Fruit fly (Drosophila melanogaster) whole organism, embryonic: ENCODE results near the gene Arp3.

Experiments used
- CG10209 ChIP-seq: fragments of 200-800 bp; sonication (Bioruptor generic); optimal IDR thresholded peaks from 3 replicates; lab custom pipeline; 2017; ENCODE audit warnings: missing biosample characterization, mild to moderate bottlenecking, missing genetic modification characterization, missing genetic modification reagents
- CG10321 ChIP-seq: fragments of 200-800 bp; sonication (Bioruptor generic); IDR thresholded peaks from 2 replicates; pipeline ENCODE4 v1.3.6; 2022; ENCODE audit warnings: missing biosample characterization, missing genetic modification characterization
- CG10979 ChIP-seq: fragments of 200-800 bp; sonication (Bioruptor generic); optimal IDR thresholded peaks from 2 replicates; lab custom pipeline; 2018; ENCODE audit warnings: missing biosample characterization, mild to moderate bottlenecking, missing genetic modification characterization, moderate library complexity
- CG11085 ChIP-seq: fragments of 200-800 bp; sonication (Bioruptor generic); IDR thresholded peaks from 2 replicates; pipeline ENCODE4 v1.3.6; 2022; ENCODE audit warnings: missing biosample characterization, missing genetic modification characterization
- CG11247 ChIP-seq: fragments of 200-800 bp; sonication (Bioruptor generic); IDR thresholded peaks from 2 replicates; pipeline ENCODE4 v1.3.6; 2022; ENCODE audit warnings: missing biosample characterization, missing genetic modification characterization
- CG12744 ChIP-seq: fragments of 200-800 bp; sonication (Bioruptor generic); optimal IDR thresholded peaks from 2 replicates; lab custom pipeline; 2016; ENCODE audit warnings: missing biosample characterization, missing genetic modification characterization
- CG13624 ChIP-seq: fragments of 200-800 bp; sonication (Bioruptor generic); optimal IDR thresholded peaks from 2 replicates; lab custom pipeline; 2016; ENCODE audit warnings: missing biosample characterization, missing genetic modification characterization
- CG13894 ChIP-seq: fragments of 200-800 bp; sonication (Bioruptor generic); optimal IDR thresholded peaks from 3 replicates; lab custom pipeline; 2018; ENCODE audit warnings: missing biosample characterization, mild to moderate bottlenecking, missing genetic modification characterization, moderate library complexity
- CG1602 ChIP-seq: fragments of 200-800 bp; sonication (Bioruptor generic); optimal IDR thresholded peaks from 3 replicates; lab custom pipeline; 2016; ENCODE audit warnings: missing biosample characterization, missing genetic modification characterization
- CG1647 ChIP-seq: fragments of 200-800 bp; sonication (Bioruptor generic); optimal IDR thresholded peaks from 3 replicates; lab custom pipeline; 2016; ENCODE audit warnings: missing biosample characterization, missing genetic modification characterization
- CG17186 ChIP-seq: fragments of 200-800 bp; sonication (Bioruptor generic); optimal IDR thresholded peaks from 3 replicates; lab custom pipeline; 2017; ENCODE audit warnings: missing biosample characterization, missing genetic modification reagents, missing genetic modification characterization
- CG17361 ChIP-seq: fragments of 200-800 bp; sonication (Bioruptor generic); IDR thresholded peaks from 3 replicates; pipeline ENCODE4 v1.3.6; 2022; ENCODE audit warnings: missing biosample characterization, missing genetic modification characterization
- CG32772 ChIP-seq: fragments of 200-800 bp; sonication (Bioruptor generic); IDR thresholded peaks from 2 replicates; pipeline ENCODE4 v1.3.6; 2022; ENCODE audit warnings: missing biosample characterization, missing genetic modification characterization
- CG3407 ChIP-seq: fragments of 200-800 bp; sonication (Bioruptor generic); optimal IDR thresholded peaks from 2 replicates; lab custom pipeline; 2018; ENCODE audit warnings: missing biosample characterization, mild to moderate bottlenecking, missing genetic modification characterization
- CG3838 ChIP-seq: fragments of 200-800 bp; sonication (Bioruptor generic); optimal IDR thresholded peaks from 3 replicates; lab custom pipeline; 2016; ENCODE audit warnings: missing biosample characterization, missing genetic modification characterization
- CG4328 ChIP-seq: fragments of 200-800 bp; sonication (Bioruptor generic); optimal IDR thresholded peaks from 3 replicates; lab custom pipeline; 2017; ENCODE audit warnings: missing biosample characterization, missing genetic modification reagents, missing genetic modification characterization
- CG5245 ChIP-seq: fragments of 200-800 bp; sonication (Bioruptor generic); optimal IDR thresholded peaks from 3 replicates; lab custom pipeline; 2016; ENCODE audit warnings: missing biosample characterization, missing genetic modification characterization
- CG7556 ChIP-seq: fragments of 200-800 bp; sonication (Bioruptor generic); optimal IDR thresholded peaks from 2 replicates; lab custom pipeline; 2017; ENCODE audit warnings: missing biosample characterization, mild to moderate bottlenecking, missing genetic modification characterization
- CG7963 ChIP-seq: fragments of 200-800 bp; sonication (Bioruptor generic); IDR thresholded peaks from 3 replicates; pipeline ENCODE4 v1.3.6; 2022; ENCODE audit warnings: missing biosample characterization, missing genetic modification characterization; ENCODE audit not compliant: partially characterized antibody
- CG8478 ChIP-seq: fragments of >200 bp; optimal IDR thresholded peaks from 2 replicates; lab custom pipeline; 2018
- CG8944 ChIP-seq: fragments of 200-800 bp; sonication (Bioruptor generic); optimal IDR thresholded peaks from 3 replicates; lab custom pipeline; 2016; ENCODE audit warnings: missing biosample characterization, missing genetic modification characterization
- CG9932 ChIP-seq: fragments of 200-800 bp; sonication (Bioruptor generic); IDR thresholded peaks from 2 replicates; pipeline ENCODE4 v1.3.6; 2022; ENCODE audit warnings: missing biosample characterization, missing genetic modification characterization
- CHES-1-like ChIP-seq: fragments of 200-800 bp; sonication (Bioruptor generic); optimal IDR thresholded peaks from 2 replicates; lab custom pipeline; 2016; ENCODE audit warnings: missing biosample characterization, missing genetic modification characterization
- CrebB ChIP-seq: fragments of 200-800 bp; sonication (Bioruptor generic); optimal IDR thresholded peaks from 3 replicates; lab custom pipeline; 2018; ENCODE audit warnings: missing biosample characterization, mild to moderate bottlenecking, missing genetic modification characterization
- D19A ChIP-seq: fragments of 200-800 bp; optimal IDR thresholded peaks from 3 replicates; lab custom pipeline; 2019; ENCODE audit warnings: missing biosample characterization, mild to moderate bottlenecking, missing genetic modification characterization, moderate library complexity
- Dip2 ChIP-seq: fragments of 200-800 bp; sonication (Bioruptor generic); IDR thresholded peaks from 2 replicates; pipeline ENCODE4 v1.3.6; 2022; ENCODE audit warnings: missing biosample characterization, missing genetic modification characterization
- Eip74EF ChIP-seq, 2 experiments: fragments of 200-800 bp in 1 of 2; fragments of >200 bp in 1 of 2; sonication (Bioruptor generic) in 1 of 2; optimal IDR thresholded peaks; 2 replicates each; lab custom pipeline; 2017 to 2019; ENCODE audit warnings: missing biosample characterization in 2 of 2, missing genetic modification characterization in 2 of 2, mild to moderate bottlenecking in 1 of 2, moderate library complexity in 1 of 2
- Fer2 ChIP-seq: fragments of 200-800 bp; sonication (Bioruptor generic); optimal IDR thresholded peaks from 2 replicates; lab custom pipeline; 2018; ENCODE audit warnings: missing biosample characterization, mild to moderate bottlenecking, missing genetic modification characterization, moderate library complexity
- Hey ChIP-seq: fragments of 200-800 bp; sonication (Bioruptor generic); optimal IDR thresholded peaks from 3 replicates; lab custom pipeline; 2018; ENCODE audit warnings: missing biosample characterization, mild to moderate bottlenecking, missing genetic modification characterization
- MBD-R2 ChIP-seq: fragments of 200-800 bp; sonication (Bioruptor generic); IDR thresholded peaks from 2 replicates; pipeline ENCODE4 v1.3.6; 2022; ENCODE audit warnings: missing biosample characterization, missing genetic modification characterization
- Meics ChIP-seq: fragments of 200-800 bp; sonication (Bioruptor generic); optimal IDR thresholded peaks from 2 replicates; lab custom pipeline; 2017; ENCODE audit warnings: missing biosample characterization, mild to moderate bottlenecking, missing genetic modification characterization
- NC2β ChIP-seq: fragments of 200-800 bp; sonication (Bioruptor generic); optimal IDR thresholded peaks from 2 replicates; lab custom pipeline; 2016; ENCODE audit warnings: missing biosample characterization, missing genetic modification characterization
- Nf-YA ChIP-seq: fragments of 200-800 bp; sonication (Bioruptor generic); IDR thresholded peaks from 2 replicates; pipeline ENCODE4 v1.3.6; 2022; ENCODE audit warnings: missing biosample characterization, missing genetic modification characterization
- Opbp ChIP-seq: fragments of 200-800 bp; sonication (Bioruptor generic); IDR thresholded peaks from 3 replicates; pipeline ENCODE4 v1.3.6; 2022; ENCODE audit warnings: missing biosample characterization, missing genetic modification characterization; ENCODE audit not compliant: partially characterized antibody
- PHDP ChIP-seq: fragments of 200-800 bp; sonication (Bioruptor generic); optimal IDR thresholded peaks from 3 replicates; lab custom pipeline; 2018; ENCODE audit warnings: missing biosample characterization, mild to moderate bottlenecking, missing genetic modification characterization, moderate library complexity
- Sin3A ChIP-seq: fragments of >200 bp; optimal IDR thresholded peaks from 2 replicates; lab custom pipeline; 2018
- Spps ChIP-seq: fragments of 200-800 bp; sonication (Bioruptor generic); optimal IDR thresholded peaks from 2 replicates; lab custom pipeline; 2018; ENCODE audit warnings: missing biosample characterization, mild to moderate bottlenecking, missing genetic modification characterization
- Stat92E ChIP-seq, 3 experiments: fragments of >200 bp in 2 of 3; fragments of 200-800 bp in 1 of 3; sonication (Bioruptor generic) in 1 of 3; optimal IDR thresholded peaks; 2 replicates each; lab custom pipeline; 2017 to 2019; ENCODE audit warnings: missing biosample characterization in 3 of 3, missing genetic modification characterization in 3 of 3, mild to moderate bottlenecking in 1 of 3, moderate library complexity in 1 of 3
- Usf ChIP-seq: fragments of 200-800 bp; sonication (Bioruptor generic); optimal IDR thresholded peaks from 2 replicates; lab custom pipeline; 2017; ENCODE audit warnings: missing genotype, missing biosample characterization, missing genetic modification characterization
- al ChIP-seq: fragments of 200-800 bp; sonication (Bioruptor generic); IDR thresholded peaks from 2 replicates; pipeline ENCODE4 v1.3.6; 2022; ENCODE audit warnings: missing biosample characterization, missing genetic modification characterization
- ci ChIP-seq: fragments of 200-800 bp; sonication (Bioruptor generic); IDR thresholded peaks from 3 replicates; pipeline ENCODE4 v1.3.6; 2022; ENCODE audit warnings: missing biosample characterization, missing genetic modification characterization
- ewg ChIP-seq: fragments of 200-800 bp; sonication (Bioruptor generic); optimal IDR thresholded peaks from 3 replicates; lab custom pipeline; 2017; ENCODE audit warnings: mild to moderate bottlenecking, missing biosample characterization, missing genetic modification reagents, missing genetic modification characterization
- hb ChIP-seq: fragments of 200-800 bp; sonication (Bioruptor generic); IDR thresholded peaks from 3 replicates; pipeline ENCODE4 v1.3.6; 2022; ENCODE audit warnings: missing biosample characterization, missing genetic modification characterization; ENCODE audit not compliant: partially characterized antibody
- lbe ChIP-seq: fragments of 200-800 bp; sonication (Bioruptor generic); optimal IDR thresholded peaks from 2 replicates; lab custom pipeline; 2016; ENCODE audit warnings: missing biosample characterization, mild to moderate bottlenecking, missing genetic modification characterization
- run ChIP-seq: fragments of 200-800 bp; sonication (Bioruptor generic); optimal IDR thresholded peaks from 3 replicates; lab custom pipeline; 2018; ENCODE audit warnings: missing biosample characterization, mild to moderate bottlenecking, missing genetic modification characterization
- schlank ChIP-seq: fragments of 200-800 bp; sonication (Bioruptor generic); optimal IDR thresholded peaks from 2 replicates; lab custom pipeline; 2018; ENCODE audit warnings: missing biosample characterization, mild to moderate bottlenecking, missing genetic modification characterization
- seq ChIP-seq: fragments of 200-800 bp; sonication (Bioruptor generic); IDR thresholded peaks from 2 replicates; pipeline ENCODE4 v1.3.6; 2022; ENCODE audit warnings: missing biosample characterization, missing genetic modification characterization
- tin ChIP-seq: fragments of 200-800 bp; sonication (Bioruptor generic); optimal IDR thresholded peaks from 3 replicates; lab custom pipeline; 2016; ENCODE audit warnings: missing biosample characterization, missing genetic modification characterization
- yki ChIP-seq: fragments of >200 bp; optimal IDR thresholded peaks from 3 replicates; lab custom pipeline; 2018
- zen2 ChIP-seq: fragments of 200-800 bp; sonication (Bioruptor generic); IDR thresholded peaks from 3 replicates; pipeline ENCODE4 v1.3.6; 2022; ENCODE audit warnings: missing biosample characterization, missing genetic modification characterization; ENCODE audit not compliant: partially characterized antibody

The Arp3 gene

dm6 chr3L:8153206-8153996, 37.7 kb upstream of the Arp3 start (continued):
- no peak for TF ChIP-seq CG12744
- 0 out of 2 replicates have a peak, but pooled peaks have one; percentile 14 for TF ChIP-seq CG11085 (GFP tag; lab: Robert Waterston, UW)
- no peak for TF ChIP-seq CG10321
- TF ChIP-seq CG5245, result peak; percentile 46
- peak; percentile 71 for TF ChIP-seq seq (GFP tag; lab: Robert Waterston, UW)
- peak; percentile 91 for TF ChIP-seq ci
- TF ChIP-seq CG17186 (GFP tag; lab: Kevin White, UChicago), result no peak
- no peak for TF ChIP-seq Dip2
- peak; percentile 43 for TF ChIP-seq ewg (GFP tag; lab: Kevin White, UChicago)
- no peak for TF ChIP-seq Hey (tag; lab: Kevin White, UChicago)
- TF ChIP-seq Meics (GFP tag; lab: Kevin White, UChicago), result peak; percentile 41
- TF ChIP-seq Eip74EF (GFP tag; optimal IDR thresholded peaks at IDR 0.05; lab: Kevin White, UChicago), result peak in 1 of 2 experiments; percentile 40
- peak; percentile 58 for TF ChIP-seq tin (GFP tag; lab: Kevin White, UChicago)
- no peak for TF ChIP-seq CG3407 (GFP tag; lab: Kevin White, UChicago)
- no peak for TF ChIP-seq CG3838
- TF ChIP-seq CG8478, result no peak
- TF ChIP-seq CG1602 (GFP tag; lab: Kevin White, UChicago), result peak; percentile 41
- no peak for TF ChIP-seq Sin3A (lab: Kevin White, UChicago)
- peak; percentile 30; the same call in 1 of the 2 replicates for TF ChIP-seq CG9932 (GFP tag; lab: Robert Waterston, UW)
- peak; percentile 57 for TF ChIP-seq CG32772 (GFP tag; lab: Robert Waterston, UW)
- no peak for TF ChIP-seq yki (lab: Kevin White, UChicago)
- TF ChIP-seq zen2, result no peak
- TF ChIP-seq CG13624 (GFP tag; lab: Kevin White, UChicago), result no peak
- TF ChIP-seq hb, result no peak
- no peak for TF ChIP-seq Spps (tag; lab: Kevin White, UChicago)
- TF ChIP-seq PHDP (tag; lab: Kevin White, UChicago), result peak; percentile 49
- TF ChIP-seq Opbp (GFP tag; lab: Robert Waterston, UW), result no peak
- TF ChIP-seq NC2β (GFP tag; lab: Kevin White, UChicago), result peak; percentile 10
- TF ChIP-seq schlank (tag; lab: Kevin White, UChicago), result no peak
- TF ChIP-seq CG10979 (tag; lab: Kevin White, UChicago), result peak; percentile 61
- TF ChIP-seq CHES-1-like (GFP tag; lab: Kevin White, UChicago), result no peak
- peak; percentile 42 for TF ChIP-seq CG8944 (GFP tag; lab: Kevin White, UChicago)
- no peak for TF ChIP-seq Fer2 (tag; lab: Kevin White, UChicago)
- no peak for TF ChIP-seq CrebB
- no peak for TF ChIP-seq CG7963 (GFP tag; lab: Robert Waterston, UW)
- TF ChIP-seq Usf, result no peak
- no peak for TF ChIP-seq CG13894 (tag; lab: Kevin White, UChicago)
- TF ChIP-seq CG7556 (GFP tag; lab: Kevin White, UChicago), result no peak
- no peak for TF ChIP-seq al (GFP tag; lab: Robert Waterston, UW)
- TF ChIP-seq CG4328 (GFP tag; lab: Kevin White, UChicago), result peak; percentile 18
- no peak for TF ChIP-seq Nf-YA
- TF ChIP-seq Stat92E (GFP tag; optimal IDR thresholded peaks at IDR 0.05; lab: Kevin White, UChicago), result no peak
- no peak for TF ChIP-seq MBD-R2 (GFP tag; lab: Robert Waterston, UW)
- TF ChIP-seq run (tag; lab: Kevin White, UChicago), result no peak
- TF ChIP-seq CG17361 (GFP tag; lab: Robert Waterston, UW), result 0 out of 3 replicates have a peak, but pooled peaks have one; percentile 29
- peak; percentile 58 for TF ChIP-seq CG10209
- peak; percentile 54 for TF ChIP-seq CG1647 (GFP tag; lab: Kevin White, UChicago)
- no peak for TF ChIP-seq lbe (GFP tag; lab: Kevin White, UChicago)
- peak; percentile 61 for TF ChIP-seq D19A (tag; lab: Kevin White, UChicago)
- TF ChIP-seq CG11247 (GFP tag; lab: Robert Waterston, UW), result no peak; the same call in 1 of the 2 replicates
